Fruit fly (Drosophila melanogaster) whole organism, embryonic: ENCODE results near the gene CG14839.

Experiments used
- Bgb ChIP-seq: fragments of 200-800 bp; sonication (Bioruptor generic); IDR thresholded peaks from 2 replicates; pipeline ENCODE4 v1.3.6; 2022; ENCODE audit warnings: missing biosample characterization, missing genetic modification characterization; ENCODE audit not compliant: partially characterized antibody
- CG10565 ChIP-seq: fragments of 200-800 bp; sonication (Bioruptor generic); optimal IDR thresholded peaks from 3 replicates; lab custom pipeline; 2016; ENCODE audit warnings: missing biosample characterization, mild to moderate bottlenecking, missing genetic modification characterization
- CG11093 ChIP-seq: fragments of 200-800 bp; sonication (Bioruptor generic); IDR thresholded peaks from 3 replicates; pipeline ENCODE4 v1.3.6; 2022; ENCODE audit warnings: missing biosample characterization, missing genetic modification characterization
- CG11247 ChIP-seq: fragments of 200-800 bp; sonication (Bioruptor generic); IDR thresholded peaks from 2 replicates; pipeline ENCODE4 v1.3.6; 2022; ENCODE audit warnings: missing biosample characterization, missing genetic modification characterization
- CG11560 ChIP-seq: fragments of 200-800 bp; sonication (Bioruptor generic); IDR thresholded peaks from 3 replicates; pipeline ENCODE4 v1.3.6; 2022; ENCODE audit warnings: missing biosample characterization, missing genetic modification characterization
- CG14441 ChIP-seq: fragments of 200-800 bp; sonication (Bioruptor generic); IDR thresholded peaks from 2 replicates; pipeline ENCODE4 v1.3.6; 2022; ENCODE audit warnings: missing biosample characterization, missing genetic modification characterization
- CG14667 ChIP-seq: fragments of 200-800 bp; sonication (Bioruptor generic); IDR thresholded peaks from 2 replicates; pipeline ENCODE4 v1.3.6; 2022; ENCODE audit warnings: missing biosample characterization, missing genetic modification characterization
- CG14710 ChIP-seq: fragments of 200-800 bp; sonication (Bioruptor generic); optimal IDR thresholded peaks from 3 replicates; lab custom pipeline; 2019; ENCODE audit warnings: missing biosample characterization, mild to moderate bottlenecking, missing genetic modification characterization, moderate library complexity
- CG15696 ChIP-seq: fragments of 200-800 bp; sonication (Bioruptor generic); optimal IDR thresholded peaks from 2 replicates; lab custom pipeline; 2019; ENCODE audit warnings: missing biosample characterization, mild to moderate bottlenecking, missing genetic modification characterization, moderate library complexity
- CG16779 ChIP-seq: fragments of 200-800 bp; sonication (Bioruptor generic); IDR thresholded peaks from 2 replicates; pipeline ENCODE4 v1.3.6; 2022; ENCODE audit warnings: missing biosample characterization, missing genetic modification characterization
- CG16813 ChIP-seq: fragments of 200-800 bp; sonication (Bioruptor generic); IDR thresholded peaks from 3 replicates; pipeline ENCODE4 v1.3.6; 2022; ENCODE audit warnings: missing biosample characterization, missing genetic modification characterization; ENCODE audit not compliant: partially characterized antibody
- CG17361 ChIP-seq: fragments of 200-800 bp; sonication (Bioruptor generic); IDR thresholded peaks from 3 replicates; pipeline ENCODE4 v1.3.6; 2022; ENCODE audit warnings: missing biosample characterization, missing genetic modification characterization
- CG2712 ChIP-seq: fragments of 200-800 bp; optimal IDR thresholded peaks from 3 replicates; lab custom pipeline; 2019; ENCODE audit warnings: missing biosample characterization, mild to moderate bottlenecking, missing genetic modification characterization, moderate library complexity
- CG2875 ChIP-seq: fragments of 200-800 bp; sonication (Bioruptor generic); optimal IDR thresholded peaks from 2 replicates; lab custom pipeline; 2017; ENCODE audit warnings: missing biosample characterization, mild to moderate bottlenecking, missing genetic modification characterization, missing genetic modification reagents
- CG3726 ChIP-seq: fragments of 200-800 bp; sonication (Bioruptor generic); IDR thresholded peaks from 3 replicates; pipeline ENCODE4, ENCODE4 v1.3.6; 2022; ENCODE audit warnings: missing biosample characterization, missing genetic modification characterization
- CG4424 ChIP-seq: fragments of 200-800 bp; sonication (Bioruptor generic); optimal IDR thresholded peaks from 3 replicates; lab custom pipeline; 2016; ENCODE audit warnings: missing biosample characterization, missing genetic modification characterization
- CG4854 ChIP-seq: fragments of 200-800 bp; sonication (Bioruptor generic); optimal IDR thresholded peaks from 2 replicates; lab custom pipeline; 2016; ENCODE audit warnings: missing biosample characterization, missing genetic modification characterization, inconsistent platforms
- CG7556 ChIP-seq: fragments of 200-800 bp; sonication (Bioruptor generic); optimal IDR thresholded peaks from 2 replicates; lab custom pipeline; 2017; ENCODE audit warnings: missing biosample characterization, mild to moderate bottlenecking, missing genetic modification characterization
- CG7745 ChIP-seq: fragments of 200-800 bp; sonication (Bioruptor generic); optimal IDR thresholded peaks from 2 replicates; lab custom pipeline; 2018; ENCODE audit warnings: missing biosample characterization, mild to moderate bottlenecking, missing genetic modification characterization, moderate library complexity
- CG8290 ChIP-seq, 3 experiments: fragments of 200-800 bp; sonication (Bioruptor generic); optimal IDR thresholded peaks; 2 replicates each; lab custom pipeline; 2016 to 2019; ENCODE audit warnings: missing biosample characterization in 3 of 3, missing genetic modification characterization in 3 of 3, mild to moderate bottlenecking in 2 of 3, moderate library complexity in 1 of 3
- Dll ChIP-seq: fragments of 200-800 bp; sonication (Bioruptor generic); IDR thresholded peaks from 4 replicates; pipeline ENCODE4 v1.3.6; 2022; ENCODE audit warnings: missing biosample characterization, missing genetic modification characterization; ENCODE audit not compliant: partially characterized antibody
- Gug ChIP-seq: fragments of 200-800 bp; sonication (Bioruptor generic); IDR thresholded peaks from 4 replicates; pipeline ENCODE4 v1.3.6; 2022; ENCODE audit warnings: missing biosample characterization, missing genetic modification characterization
- H15 ChIP-seq: fragments of 200-800 bp; sonication (Bioruptor generic); IDR thresholded peaks from 3 replicates; pipeline ENCODE4 v1.3.6; 2022; ENCODE audit warnings: missing biosample characterization, missing genetic modification characterization
- HHEX ChIP-seq: fragments of 200-800 bp; sonication (Bioruptor generic); optimal IDR thresholded peaks from 3 replicates; lab custom pipeline; 2017; ENCODE audit warnings: missing biosample characterization, mild to moderate bottlenecking, missing genetic modification characterization, missing genetic modification reagents
- Hand ChIP-seq: fragments of 200-800 bp; sonication (Bioruptor generic); optimal IDR thresholded peaks from 2 replicates; lab custom pipeline; 2017; ENCODE audit warnings: mild to moderate bottlenecking, missing biosample characterization, missing genetic modification reagents, missing genetic modification characterization
- Hey ChIP-seq: fragments of 200-800 bp; sonication (Bioruptor generic); optimal IDR thresholded peaks from 3 replicates; lab custom pipeline; 2018; ENCODE audit warnings: missing biosample characterization, mild to moderate bottlenecking, missing genetic modification characterization
- Kr ChIP-seq: fragments of 200-800 bp; sonication (Bioruptor generic); optimal IDR thresholded peaks from 2 replicates; lab custom pipeline; 2017; ENCODE audit warnings: missing biosample characterization, mild to moderate bottlenecking, missing genetic modification characterization
- MTF-1 ChIP-seq: fragments of 200-800 bp; sonication (Bioruptor generic); optimal IDR thresholded peaks from 2 replicates; lab custom pipeline; 2018; ENCODE audit warnings: missing biosample characterization, mild to moderate bottlenecking, missing genetic modification characterization, borderline replicate concordance
- Nf-YB ChIP-seq: fragments of 200-800 bp; sonication (Bioruptor generic); optimal IDR thresholded peaks from 3 replicates; lab custom pipeline; 2019; ENCODE audit warnings: missing biosample characterization, mild to moderate bottlenecking, missing genetic modification characterization, moderate library complexity
- Nf-YC ChIP-seq: fragments of 200-800 bp; optimal IDR thresholded peaks from 3 replicates; lab custom pipeline; 2019; ENCODE audit warnings: missing biosample characterization, mild to moderate bottlenecking, missing genetic modification characterization, moderate library complexity
- Six4 ChIP-seq: fragments of 200-800 bp; sonication (Bioruptor generic); optimal IDR thresholded peaks from 2 replicates; lab custom pipeline; 2016; ENCODE audit warnings: missing biosample characterization, missing genetic modification characterization
- Sox100B ChIP-seq: fragments of 200-800 bp; sonication (Bioruptor generic); optimal IDR thresholded peaks from 3 replicates; lab custom pipeline; 2018; ENCODE audit warnings: missing biosample characterization, mild to moderate bottlenecking, missing genetic modification characterization
- Taf1 ChIP-seq: fragments of 200-800 bp; sonication (Bioruptor generic); IDR thresholded peaks from 2 replicates; pipeline ENCODE4 v1.3.6; 2022; ENCODE audit warnings: missing biosample characterization, missing genetic modification characterization
- ac ChIP-seq: fragments of 200-800 bp; sonication (Bioruptor generic); optimal IDR thresholded peaks from 3 replicates; lab custom pipeline; 2017; ENCODE audit warnings: missing biosample characterization, mild to moderate bottlenecking, missing genetic modification characterization
- al ChIP-seq: fragments of 200-800 bp; sonication (Bioruptor generic); IDR thresholded peaks from 2 replicates; pipeline ENCODE4 v1.3.6; 2022; ENCODE audit warnings: missing biosample characterization, missing genetic modification characterization
- cas ChIP-seq: fragments of 200-800 bp; sonication (Bioruptor generic); IDR thresholded peaks from 2 replicates; pipeline ENCODE4 v1.3.6; 2022; ENCODE audit warnings: missing biosample characterization, missing genetic modification characterization
- cato ChIP-seq: fragments of 200-800 bp; sonication (Bioruptor generic); optimal IDR thresholded peaks from 2 replicates; lab custom pipeline; 2016; ENCODE audit warnings: missing biosample characterization, missing genetic modification characterization, borderline replicate concordance
- dmrt11E ChIP-seq: fragments of 200-800 bp; sonication (Bioruptor generic); optimal IDR thresholded peaks from 3 replicates; lab custom pipeline; 2018; ENCODE audit warnings: missing biosample characterization, mild to moderate bottlenecking, missing genetic modification characterization, moderate library complexity
- esg ChIP-seq: fragments of 200-800 bp; sonication (Bioruptor generic); conservative IDR thresholded peaks from 2 replicates; pipeline ENCODE4 v1.3.6; 2022; ENCODE audit warnings: missing biosample characterization, missing genetic modification characterization
- fru ChIP-seq: fragments of >200 bp; optimal IDR thresholded peaks from 2 replicates; lab custom pipeline; 2017
- gsb-n ChIP-seq: fragments of 200-800 bp; sonication (Bioruptor generic); optimal IDR thresholded peaks from 3 replicates; lab custom pipeline; 2018; ENCODE audit warnings: missing biosample characterization, mild to moderate bottlenecking, missing genetic modification characterization
- inv ChIP-seq: fragments of 200-800 bp; sonication (Bioruptor generic); IDR thresholded peaks from 2 replicates; pipeline ENCODE4 v1.3.6; 2022; ENCODE audit warnings: missing biosample characterization, missing genetic modification characterization; ENCODE audit not compliant: partially characterized antibody
- kah ChIP-seq: fragments of 200-800 bp; sonication (Bioruptor generic); optimal IDR thresholded peaks from 2 replicates; lab custom pipeline; 2018; ENCODE audit warnings: missing biosample characterization, mild to moderate bottlenecking, missing genetic modification characterization
- oc ChIP-seq: fragments of 200-800 bp; sonication (Bioruptor generic); optimal IDR thresholded peaks from 2 replicates; lab custom pipeline; 2018; ENCODE audit warnings: missing biosample characterization, mild to moderate bottlenecking, missing genetic modification characterization, moderate library complexity
- sima ChIP-seq: fragments of 200-800 bp; sonication (Bioruptor generic); optimal IDR thresholded peaks from 2 replicates; lab custom pipeline; 2016; ENCODE audit warnings: missing biosample characterization, missing genetic modification characterization
- slp2 ChIP-seq: fragments of 200-800 bp; sonication (Bioruptor generic); optimal IDR thresholded peaks from 2 replicates; lab custom pipeline; 2016; ENCODE audit warnings: missing biosample characterization, missing genetic modification characterization
- stwl ChIP-seq: fragments of 200-800 bp; sonication (Bioruptor generic); optimal IDR thresholded peaks from 3 replicates; lab custom pipeline; 2018; ENCODE audit warnings: missing biosample characterization, mild to moderate bottlenecking, missing genetic modification characterization, moderate library complexity
- vvl ChIP-seq: fragments of 200-800 bp; sonication (Bioruptor generic); IDR thresholded peaks from 2 replicates; pipeline ENCODE4 v1.3.6; 2022; ENCODE audit warnings: missing biosample characterization, missing genetic modification characterization
- yki ChIP-seq: fragments of >200 bp; optimal IDR thresholded peaks from 3 replicates; lab custom pipeline; 2018

Gene CG14839

DNA sequence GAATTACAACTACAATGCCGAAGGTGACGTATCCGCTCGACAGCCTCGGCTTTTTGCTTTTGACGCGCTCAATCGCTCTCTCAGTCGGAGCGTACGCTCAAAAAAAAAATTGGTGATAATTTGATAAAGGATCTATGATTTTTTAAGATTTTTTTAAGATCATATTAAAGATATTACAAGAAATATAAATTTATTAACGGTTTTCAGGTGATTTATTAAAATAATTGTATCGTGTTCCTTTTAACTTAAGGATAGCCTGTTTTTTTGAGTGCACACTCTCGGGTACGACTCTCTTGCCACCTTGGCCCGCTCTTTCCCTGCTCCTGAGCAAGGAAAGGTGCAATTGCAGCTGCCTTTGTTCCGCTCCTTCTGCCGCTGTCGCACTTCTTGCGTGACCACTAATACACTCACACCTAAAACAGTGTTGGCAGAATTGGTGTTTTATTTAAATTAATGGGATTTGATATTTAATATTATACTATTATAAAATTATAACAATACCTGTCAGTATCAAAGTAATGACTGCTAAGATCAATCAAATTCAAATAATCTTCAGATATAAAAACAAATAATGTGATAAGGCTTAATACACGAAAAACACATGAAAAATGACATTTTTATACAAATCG is 15.8 kb downstream of the CG14839 start (continued):
- TF ChIP-seq HHEX (peak; percentile 73), sima (GFP tag; lab: Kevin White, UChicago) (no peak), dmrt11E (tag; lab: Kevin White, UChicago) (peak; percentile 91), Hand (GFP tag; lab: Kevin White, UChicago) (peak; percentile 90), Six4 (GFP tag; lab: Kevin White, UChicago) (peak; percentile 48), Kr (GFP tag; lab: Kevin White, UChicago) (peak; percentile 79), CG17361 (GFP tag; lab: Robert Waterston, UW) (peak; percentile 87), CG8290 (GFP tag; optimal IDR thresholded peaks at IDR 0.05; lab: Kevin White, UChicago) (no peak), CG8290 (tag; optimal IDR thresholded peaks at IDR 0.05; lab: Kevin White, UChicago) (no peak), Nf-YC (tag; lab: Kevin White, UChicago) (no peak), CG4424 (GFP tag; lab: Kevin White, UChicago) (peak; percentile 79), stwl (tag; lab: Kevin White, UChicago) (no peak), H15 (peak; percentile 80), Sox100B (GFP tag; lab: Kevin White, UChicago) (no peak), inv (GFP tag; lab: Robert Waterston, UW) (no peak), Gug (peak; percentile 65; the same call in 3 of the 4 replicates), esg (GFP tag; lab: Robert Waterston, UW) (peak; percentile 69), CG11093 (GFP tag; lab: Robert Waterston, UW) (peak; percentile 77), vvl (GFP tag; lab: Robert Waterston, UW) (peak; percentile 93), CG10565 (GFP tag; lab: Kevin White, UChicago) (peak; percentile 40), CG16779 (GFP tag; lab: Robert Waterston, UW) (no peak), cato (peak; percentile 36), CG14710 (tag; lab: Kevin White, UChicago) (peak; percentile 86), CG3726 (GFP tag; lab: Robert Waterston, UW) (no peak), CG2712 (tag; lab: Kevin White, UChicago) (peak; percentile 92), gsb-n (tag; lab: Kevin White, UChicago) (peak; percentile 82), CG11560 (tag; lab: Robert Waterston, UW) (0 out of 3 replicates have a peak, but pooled peaks have one; percentile 39), CG14667 (GFP tag; lab: Robert Waterston, UW) (peak; percentile 72), oc (tag; lab: Kevin White, UChicago) (peak; percentile 62), CG7556 (GFP tag; lab: Kevin White, UChicago) (peak; percentile 91), CG2875 (GFP tag; lab: Kevin White, UChicago) (peak; percentile 61), CG7745 (tag; lab: Kevin White, UChicago) (peak; percentile 18), CG16813 (GFP tag; lab: Robert Waterston, UW) (no peak), yki (lab: Kevin White, UChicago) (no peak), Bgb (GFP tag; lab: Robert Waterston, UW) (no peak), slp2 (GFP tag; lab: Kevin White, UChicago) (no peak), ac (GFP tag; lab: Kevin White, UChicago) (peak; percentile 96), Nf-YB (GFP tag; lab: Kevin White, UChicago) (peak; percentile 67), CG4854 (GFP tag; lab: Kevin White, UChicago) (no peak), CG14441 (GFP tag; lab: Robert Waterston, UW) (peak; percentile 69), MTF-1 (peak; percentile 46), CG11247 (GFP tag; lab: Robert Waterston, UW) (peak; percentile 58), Dll (GFP tag; lab: Robert Waterston, UW) (no peak), al (peak; percentile 54; the same call in 1 of the 2 replicates), Hey (tag; lab: Kevin White, UChicago) (no peak), Taf1 (GFP tag; lab: Robert Waterston, UW) (peak; percentile 53; the same call in 1 of the 2 replicates), kah (GFP tag; lab: Kevin White, UChicago) (peak; percentile 43), fru (lab: Kevin White, UChicago) (no peak), CG15696 (tag; lab: Kevin White, UChicago) (peak; percentile 95), cas (GFP tag; lab: Robert Waterston, UW) (0 out of 2 replicates have a peak, but pooled peaks have one; percentile 20)
